Fruit fly (Drosophila melanogaster): ENCODE data around the gene CG10340.

DNA sequence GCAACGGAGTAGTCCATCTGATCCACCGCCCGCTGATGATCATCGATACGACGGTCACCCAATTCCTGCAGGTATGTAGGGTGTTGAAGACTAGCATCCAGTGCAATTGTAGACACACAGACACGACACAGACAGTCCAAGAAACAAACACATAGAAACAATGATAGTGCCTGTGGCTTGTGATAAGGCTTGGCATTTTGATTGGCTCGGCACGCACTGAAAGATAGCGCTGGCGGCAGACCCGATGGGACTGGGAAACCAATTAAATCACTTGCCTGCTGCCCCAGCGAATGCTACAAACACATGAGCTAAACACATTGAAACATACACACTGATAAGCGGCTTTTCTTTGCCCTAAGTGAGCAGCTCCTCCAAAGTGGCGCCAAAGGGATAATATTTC lies 18.5 kb upstream of the CG10340 start:
- no peak for TF ChIP-seq Myc (optimal IDR thresholded peaks at IDR 0.05)
- no peak for TF ChIP-seq lola (GFP tag; optimal IDR thresholded peaks at IDR 0.05)
- no peak for TF ChIP-seq CrebA (GFP tag; optimal IDR thresholded peaks at IDR 0.05; ENCODE audit: borderline replicate concordance)
- TF ChIP-seq sage (GFP tag; optimal IDR thresholded peaks at IDR 0.05): no peak
- TF ChIP-seq N (GFP tag; optimal IDR thresholded peaks at IDR 0.05): no peak
- TF ChIP-seq Hnf4 (GFP tag; optimal IDR thresholded peaks at IDR 0.05): no peak
- no peak for TF ChIP-seq dmrt93B (GFP tag; optimal IDR thresholded peaks at IDR 0.05)
- no peak for TF ChIP-seq fru (GFP tag; optimal IDR thresholded peaks at IDR 0.05)
- TF ChIP-seq h (GFP tag; optimal IDR thresholded peaks at IDR 0.05): no peak
- no peak for TF ChIP-seq psq (GFP tag; optimal IDR thresholded peaks at IDR 0.05)
- no peak for TF ChIP-seq jim (GFP tag; optimal IDR thresholded peaks at IDR 0.05)
- TF ChIP-seq usp (GFP tag; optimal IDR thresholded peaks at IDR 0.05): no peak
- TF ChIP-seq Abd-B (GFP tag; optimal IDR thresholded peaks at IDR 0.05): no peak
